Fruit fly (Drosophila melanogaster) whole organism, wandering third instar larva: ENCODE results near the gene CG10793.

Source experiments
- Abd-B ChIP-seq: fragments of >200 bp; optimal IDR thresholded peaks from 2 replicates; lab custom pipeline; 2017; ENCODE audit warnings: missing biosample characterization, missing genetic modification characterization
- CG32264 ChIP-seq: fragments of 200-800 bp; sonication (Bioruptor generic); optimal IDR thresholded peaks from 2 replicates; lab custom pipeline; 2016; ENCODE audit warnings: missing biosample characterization, missing genetic modification characterization
- CG9705 ChIP-seq: fragments of 200-800 bp; sonication (Bioruptor generic); optimal IDR thresholded peaks from 2 replicates; lab custom pipeline; 2018; ENCODE audit warnings: missing biosample characterization, mild to moderate bottlenecking, missing genetic modification characterization
- CrebA ChIP-seq: fragments of 200-800 bp; sonication (Bioruptor generic); optimal IDR thresholded peaks from 2 replicates; lab custom pipeline; 2016; ENCODE audit warnings: missing biosample characterization, mild to moderate bottlenecking, missing genetic modification characterization, borderline replicate concordance
- Dfd ChIP-seq: fragments of >200 bp; optimal IDR thresholded peaks from 2 replicates; lab custom pipeline; 2017; ENCODE audit warnings: missing biosample characterization, missing genetic modification characterization
- Dif ChIP-seq: fragments of 200-275, 200-300 bp; sonication (Bioruptor generic); optimal IDR thresholded peaks from 2 replicates; lab custom pipeline; 2018; ENCODE audit warnings: missing biosample characterization, missing genetic modification characterization; ENCODE audit not compliant: partially characterized antibody
- GATAd ChIP-seq: sonication (Bioruptor generic); optimal IDR thresholded peaks from 2 replicates; lab custom pipeline; 2016; ENCODE audit warnings: missing biosample characterization, missing genetic modification characterization
- HLH106 ChIP-seq: fragments of 200-800 bp; optimal IDR thresholded peaks from 3 replicates; lab custom pipeline; 2019; ENCODE audit warnings: missing biosample characterization, mild to moderate bottlenecking, missing genetic modification characterization, moderate library complexity
- Hnf4 ChIP-seq: fragments of 200-800 bp; sonication (Bioruptor generic); optimal IDR thresholded peaks from 2 replicates; lab custom pipeline; 2016; ENCODE audit warnings: missing biosample characterization, mild to moderate bottlenecking, missing genetic modification characterization
- Hr78 ChIP-seq: fragments of >200 bp; optimal IDR thresholded peaks from 2 replicates; lab custom pipeline; 2017; ENCODE audit warnings: missing biosample characterization, missing genetic modification characterization
- Hr83 ChIP-seq: fragments of 200-300 bp; sonication (Bioruptor generic); optimal IDR thresholded peaks from 2 replicates; lab custom pipeline; 2016; ENCODE audit warnings: missing biosample characterization, mild to moderate bottlenecking, missing genetic modification characterization, moderate library complexity; ENCODE audit not compliant: poor library complexity, severe bottlenecking
- Jra ChIP-seq: sonication (Bioruptor generic); optimal IDR thresholded peaks from 2 replicates; lab custom pipeline; 2016; ENCODE audit warnings: missing biosample characterization, missing genetic modification characterization
- Mio ChIP-seq: sonication (Bioruptor generic); optimal IDR thresholded peaks from 2 replicates; lab custom pipeline; 2016; ENCODE audit warnings: missing biosample characterization, missing genetic modification characterization
- Myc ChIP-seq: fragments of >200 bp; optimal IDR thresholded peaks from 2 replicates; lab custom pipeline; 2017
- N ChIP-seq: fragments of >200 bp; optimal IDR thresholded peaks from 2 replicates; lab custom pipeline; 2018; ENCODE audit warnings: missing biosample characterization, missing external identifiers, missing genetic modification characterization
- OdsH ChIP-seq: fragments of 200-800 bp; sonication (Bioruptor generic); optimal IDR thresholded peaks from 2 replicates; lab custom pipeline; 2016; ENCODE audit warnings: missing biosample characterization, mild to moderate bottlenecking, missing genetic modification characterization
- Rel ChIP-seq, 2 experiments: fragments of 200-800 bp; sonication (Bioruptor generic) in 1 of 2; optimal IDR thresholded peaks; 2 replicates in 1 of 2; 3 replicates in 1 of 2; lab custom pipeline; 2016 to 2019; ENCODE audit warnings: mild to moderate bottlenecking in 2 of 2, missing biosample characterization in 2 of 2, missing genetic modification characterization in 2 of 2, moderate library complexity in 1 of 2
- Sp1 ChIP-seq: fragments of 200-800 bp; sonication (Bioruptor generic); optimal IDR thresholded peaks from 3 replicates; lab custom pipeline; 2019; ENCODE audit warnings: missing biosample characterization, mild to moderate bottlenecking, missing genetic modification characterization, moderate library complexity
- Vsx2 ChIP-seq: fragments of 200-300, 225-300 bp; sonication (Bioruptor generic); optimal IDR thresholded peaks from 2 replicates; lab custom pipeline; 2018; ENCODE audit warnings: missing biosample characterization, missing genetic modification characterization; ENCODE audit not compliant: partially characterized antibody
- br ChIP-seq: fragments of 200-800 bp; sonication (Bioruptor generic); optimal IDR thresholded peaks from 2 replicates; lab custom pipeline; 2016; ENCODE audit warnings: missing biosample characterization, missing genetic modification characterization
- brk ChIP-seq: fragments of 200-800 bp; sonication (Bioruptor generic); optimal IDR thresholded peaks from 2 replicates; lab custom pipeline; 2016; ENCODE audit warnings: missing biosample characterization, mild to moderate bottlenecking, missing genetic modification characterization
- dl ChIP-seq, 2 experiments: fragments of 175-275, 200-275 bp in 1 of 2; fragments of 200-275 bp in 1 of 2; sonication (Bioruptor generic); optimal IDR thresholded peaks; lab custom pipeline; 2018; ENCODE audit warnings: mild to moderate bottlenecking in 2 of 2, missing biosample characterization in 2 of 2, missing genetic modification characterization in 2 of 2, moderate library complexity in 2 of 2; ENCODE audit not compliant: partially characterized antibody in 2 of 2, insufficient read depth in 1 of 2
- dmrt93B ChIP-seq: fragments of 200-800 bp; sonication (Bioruptor generic); optimal IDR thresholded peaks from 2 replicates; lab custom pipeline; 2018; ENCODE audit warnings: missing biosample characterization, mild to moderate bottlenecking, missing genetic modification characterization
- dsf ChIP-seq: sonication (Bioruptor generic); optimal IDR thresholded peaks from 2 replicates; lab custom pipeline; 2016; ENCODE audit warnings: missing biosample characterization, missing genetic modification characterization, borderline replicate concordance
- ey ChIP-seq: fragments of 200-800 bp; sonication (Bioruptor generic); optimal IDR thresholded peaks from 2 replicates; lab custom pipeline; 2016; ENCODE audit warnings: missing biosample characterization, missing genetic modification characterization
- foxo ChIP-seq, 2 experiments: fragments of 200-800 bp; sonication (Bioruptor generic); optimal IDR thresholded peaks; 2 replicates in 1 of 2; 3 replicates in 1 of 2; lab custom pipeline; 2016 to 2017; ENCODE audit warnings: missing biosample characterization in 2 of 2, missing genetic modification characterization in 2 of 2
- fru ChIP-seq: fragments of 200-800 bp; sonication (Bioruptor generic); optimal IDR thresholded peaks from 3 replicates; lab custom pipeline; 2016; ENCODE audit warnings: missing biosample characterization, mild to moderate bottlenecking, missing genetic modification characterization
- h ChIP-seq: fragments of 200-800 bp; sonication (Bioruptor generic); optimal IDR thresholded peaks from 3 replicates; lab custom pipeline; 2016; ENCODE audit warnings: missing biosample characterization, mild to moderate bottlenecking, missing genetic modification characterization
- jim ChIP-seq: fragments of 175-275, 200-325 bp; sonication (Bioruptor generic); optimal IDR thresholded peaks from 2 replicates; lab custom pipeline; 2016; ENCODE audit warnings: missing biosample characterization, mild to moderate bottlenecking, missing genetic modification characterization
- lola ChIP-seq: fragments of >200 bp; optimal IDR thresholded peaks from 2 replicates; lab custom pipeline; 2017; ENCODE audit warnings: missing biosample characterization, missing genetic modification characterization
- pan ChIP-seq: fragments of >200 bp; optimal IDR thresholded peaks from 2 replicates; lab custom pipeline; 2017
- psq ChIP-seq: fragments of 200-800 bp; sonication (Bioruptor generic); optimal IDR thresholded peaks from 3 replicates; lab custom pipeline; 2017; ENCODE audit warnings: missing biosample characterization, mild to moderate bottlenecking, missing genetic modification characterization, moderate library complexity
- rgr ChIP-seq: fragments of 200-800 bp; sonication (Bioruptor generic); optimal IDR thresholded peaks from 3 replicates; lab custom pipeline; 2016; ENCODE audit warnings: missing biosample characterization, mild to moderate bottlenecking, missing genetic modification characterization
- sage ChIP-seq: fragments of 200-800 bp; sonication (Bioruptor generic); optimal IDR thresholded peaks from 2 replicates; lab custom pipeline; 2016; ENCODE audit warnings: missing biosample characterization, mild to moderate bottlenecking, missing genetic modification characterization
- sv ChIP-seq: fragments of 200-800 bp; sonication (Bioruptor generic); optimal IDR thresholded peaks from 3 replicates; lab custom pipeline; 2016; ENCODE audit warnings: missing biosample characterization, missing genetic modification characterization
- tai ChIP-seq: sonication (Bioruptor generic); optimal IDR thresholded peaks from 2 replicates; lab custom pipeline; 2016; ENCODE audit warnings: missing biosample characterization, missing genetic modification characterization
- usp ChIP-seq: fragments of >200 bp; optimal IDR thresholded peaks from 2 replicates; lab custom pipeline; 2017; ENCODE audit warnings: missing biosample characterization, missing genetic modification characterization
- woc ChIP-seq: sonication (Bioruptor generic); optimal IDR thresholded peaks from 2 replicates; lab custom pipeline; 2016; ENCODE audit warnings: missing biosample characterization, mild to moderate bottlenecking, missing genetic modification characterization

The CG10793 gene

DNA sequence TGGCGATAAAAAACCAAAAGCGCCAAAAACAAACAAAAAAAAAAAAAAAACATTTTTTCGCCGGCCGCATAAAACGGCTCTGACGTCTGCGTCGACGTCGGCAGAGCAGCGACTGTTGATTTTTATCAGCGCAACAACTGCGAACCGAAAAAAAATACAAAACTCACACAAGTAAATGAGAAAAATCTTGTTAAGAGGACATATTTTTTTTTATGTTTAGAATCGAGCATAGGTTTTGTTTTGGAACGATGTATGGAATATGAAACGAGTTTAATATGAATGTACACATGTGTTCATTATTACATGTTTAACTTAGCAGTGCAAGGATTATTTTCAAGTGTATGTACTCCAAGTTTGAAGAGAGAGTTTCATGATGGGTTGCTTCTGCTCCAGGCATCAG lies 20.2 kb downstream of the CG10793 start:
- TF ChIP-seq tai (GFP tag; lab: Kevin White, UChicago), result no peak
- TF ChIP-seq dmrt93B, result no peak
- TF ChIP-seq fru (GFP tag; lab: Kevin White, UChicago), result peak; percentile 56
- no peak for TF ChIP-seq jim (GFP tag; lab: Kevin White, UChicago)
- TF ChIP-seq Vsx2 (GFP tag; lab: Kevin White, UChicago), result no peak
- peak; percentile 34 for TF ChIP-seq Hnf4 (GFP tag; lab: Kevin White, UChicago)
- no peak for TF ChIP-seq Rel (GFP tag; optimal IDR thresholded peaks at IDR 0.05; lab: Kevin White, UChicago)
- TF ChIP-seq Rel (tag; optimal IDR thresholded peaks at IDR 0.05; lab: Kevin White, UChicago), result no peak
- TF ChIP-seq brk (GFP tag; lab: Kevin White, UChicago), result peak; percentile 11
- TF ChIP-seq pan (lab: Kevin White, UChicago), result no peak
- no peak for TF ChIP-seq Sp1 (GFP tag; lab: Kevin White, UChicago)
- TF ChIP-seq CG32264 (GFP tag; lab: Kevin White, UChicago), result no peak
- no peak for TF ChIP-seq GATAd (GFP tag; lab: Kevin White, UChicago)
- peak; percentile 4 for TF ChIP-seq br
- no peak for TF ChIP-seq usp (GFP tag; lab: Kevin White, UChicago)
- TF ChIP-seq Abd-B (GFP tag; lab: Kevin White, UChicago), result no peak
- no peak for TF ChIP-seq dl (GFP tag; optimal IDR thresholded peaks at IDR 0.05; lab: Kevin White, UChicago; ENCODE audit: insufficient read depth in 1 of 2, partially characterized antibody in 2 of 2)
- TF ChIP-seq Dif (GFP tag; lab: Kevin White, UChicago), result no peak
- TF ChIP-seq Hr83 (GFP tag; lab: Kevin White, UChicago), result no peak
- no peak for TF ChIP-seq CrebA
- TF ChIP-seq Mio (GFP tag; lab: Kevin White, UChicago), result no peak
- TF ChIP-seq CG9705 (GFP tag; lab: Kevin White, UChicago), result no peak
- TF ChIP-seq Dfd (GFP tag; lab: Kevin White, UChicago), result no peak
- no peak for TF ChIP-seq N (GFP tag; lab: Kevin White, UChicago)
- no peak for TF ChIP-seq Hr78 (GFP tag; lab: Kevin White, UChicago)
- TF ChIP-seq OdsH (GFP tag; lab: Kevin White, UChicago), result peak; percentile 44
- no peak for TF ChIP-seq sv (GFP tag; lab: Kevin White, UChicago)
- TF ChIP-seq dsf, result no peak
- no peak for TF ChIP-seq HLH106
- TF ChIP-seq Myc, result no peak
- peak; percentile 58 for TF ChIP-seq h (GFP tag; lab: Kevin White, UChicago)
- peak; percentile 31 for TF ChIP-seq woc (GFP tag; lab: Kevin White, UChicago)
- TF ChIP-seq psq, result peak; percentile 34
- TF ChIP-seq Jra (GFP tag; lab: Kevin White, UChicago), result no peak
- TF ChIP-seq sage, result no peak
- TF ChIP-seq lola, result no peak
- TF ChIP-seq foxo (GFP tag; optimal IDR thresholded peaks at IDR 0.05; lab: Kevin White, UChicago), result peak in 1 of 2 experiments; percentile 59
- TF ChIP-seq ey (GFP tag; lab: Kevin White, UChicago), result peak; percentile 50
- peak; percentile 58 for TF ChIP-seq rgr

DNA sequence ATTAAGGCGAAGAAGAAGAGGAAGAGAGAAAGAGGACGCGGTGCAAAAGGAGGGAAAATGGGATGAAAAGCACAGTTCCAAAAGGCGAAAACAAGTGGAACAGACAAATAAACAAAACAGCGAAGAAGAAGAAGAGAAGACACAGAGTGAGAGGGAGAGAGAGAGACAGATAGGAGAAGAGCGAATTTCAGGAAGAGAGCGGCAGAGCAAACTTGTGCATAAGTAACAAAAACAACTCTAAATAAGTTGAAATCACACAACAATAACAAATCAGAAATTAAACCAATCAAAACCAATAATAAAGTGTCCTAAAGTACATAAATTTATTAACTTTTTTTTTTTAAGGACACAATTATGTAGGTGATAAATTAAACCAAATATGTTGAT lies 20.7 kb downstream of the CG10793 start:
- no peak for TF ChIP-seq Dif (GFP tag; lab: Kevin White, UChicago)
- TF ChIP-seq Hr83 (GFP tag; lab: Kevin White, UChicago), result no peak
- TF ChIP-seq foxo (GFP tag; optimal IDR thresholded peaks at IDR 0.05; lab: Kevin White, UChicago), result no peak

DNA sequence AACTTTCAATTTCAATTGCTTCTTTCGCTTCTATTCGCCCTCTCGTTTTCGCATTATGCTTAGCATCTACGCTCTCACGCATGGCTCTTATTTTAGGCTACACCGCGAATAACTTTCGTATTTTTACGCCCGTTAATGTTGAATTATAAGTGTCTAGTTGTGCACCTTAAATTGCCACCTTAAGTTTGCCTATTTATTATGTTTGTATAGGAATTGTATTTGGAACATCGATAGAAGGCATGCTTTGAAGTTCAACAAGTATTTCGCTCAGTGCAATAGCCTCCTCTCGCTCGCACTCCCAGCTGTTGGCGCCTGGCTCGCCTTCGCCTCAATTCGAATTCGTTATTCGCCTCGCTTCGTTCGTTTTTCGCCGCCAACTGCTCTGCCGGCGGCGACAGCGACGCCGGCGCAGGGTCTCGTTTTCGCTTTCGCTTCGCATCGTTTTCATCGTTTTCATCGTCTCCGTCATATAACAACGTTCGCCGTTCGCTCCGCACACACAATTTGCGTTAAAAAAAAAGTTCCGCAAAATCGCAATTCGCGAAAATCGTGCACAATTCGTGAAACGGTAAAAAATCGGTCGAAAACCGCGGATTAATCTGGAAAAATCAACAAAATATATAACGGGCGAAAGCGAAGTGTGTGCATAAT lies 21.3 kb downstream of the CG10793 start:
- TF ChIP-seq Hr78 (GFP tag; lab: Kevin White, UChicago) (no peak), rgr (peak; percentile 95), psq (peak; percentile 85), sv (GFP tag; lab: Kevin White, UChicago) (peak; percentile 94), h (GFP tag; lab: Kevin White, UChicago) (peak; percentile 96), jim (GFP tag; lab: Kevin White, UChicago) (no peak), fru (GFP tag; lab: Kevin White, UChicago) (peak; percentile 97), sage (peak; percentile 67), Rel (GFP tag; optimal IDR thresholded peaks at IDR 0.05; lab: Kevin White, UChicago) (peak; percentile 41), Rel (tag; optimal IDR thresholded peaks at IDR 0.05; lab: Kevin White, UChicago) (peak; percentile 26), lola (no peak), foxo (GFP tag; optimal IDR thresholded peaks at IDR 0.05; lab: Kevin White, UChicago) (peak; percentile 49 to 96), CrebA (peak; percentile 77), N (GFP tag; lab: Kevin White, UChicago) (no peak), CG32264 (GFP tag; lab: Kevin White, UChicago) (peak; percentile 78), Dfd (GFP tag; lab: Kevin White, UChicago) (no peak), Dif (GFP tag; lab: Kevin White, UChicago) (no peak), brk (GFP tag; lab: Kevin White, UChicago) (peak; percentile 78), OdsH (GFP tag; lab: Kevin White, UChicago) (peak; percentile 94), Vsx2 (GFP tag; lab: Kevin White, UChicago) (no peak), CG9705 (GFP tag; lab: Kevin White, UChicago) (peak; percentile 14), woc (GFP tag; lab: Kevin White, UChicago) (peak; percentile 85), Hr83 (GFP tag; lab: Kevin White, UChicago) (peak; percentile 8), tai (GFP tag; lab: Kevin White, UChicago) (peak; percentile 86), HLH106 (peak; percentile 87), dsf (peak; percentile 48), ey (GFP tag; lab: Kevin White, UChicago) (peak; percentile 97), Hnf4 (GFP tag; lab: Kevin White, UChicago) (peak; percentile 94), usp (GFP tag; lab: Kevin White, UChicago) (no peak), Mio (GFP tag; lab: Kevin White, UChicago) (peak; percentile 64), pan (lab: Kevin White, UChicago) (no peak), Myc (no peak), Abd-B (GFP tag; lab: Kevin White, UChicago) (no peak), dmrt93B (peak; percentile 83), br (peak; percentile 94)
